Fruit fly (Drosophila melanogaster) whole organism, adult: ENCODE measurements around the gene CG12278.

ENCODE experiments used
- CG11617 ChIP-seq: fragments of 200-800 bp; sonication (Bioruptor generic); optimal IDR thresholded peaks from 2 replicates; lab custom pipeline; 2017; ENCODE audit warnings: mild to moderate bottlenecking, missing biosample characterization, missing genetic modification reagents, missing genetic modification characterization
- CG12768 ChIP-seq: fragments of 200-800 bp; sonication (Bioruptor generic); optimal IDR thresholded peaks from 2 replicates; lab custom pipeline; 2017; ENCODE audit warnings: missing biosample characterization, missing genetic modification characterization, mild to moderate bottlenecking, moderate library complexity, missing genetic modification reagents
- CG14711 ChIP-seq: fragments of 200-800 bp; sonication (Bioruptor generic); optimal IDR thresholded peaks from 2 replicates; lab custom pipeline; 2018; ENCODE audit warnings: missing biosample characterization, mild to moderate bottlenecking, missing genetic modification characterization, moderate library complexity
- CG1620 ChIP-seq: fragments of 200-800 bp; sonication (Bioruptor generic); optimal IDR thresholded peaks from 2 replicates; lab custom pipeline; 2016; ENCODE audit warnings: missing biosample characterization, missing genetic modification characterization
- CG33017 ChIP-seq: fragments of 200-800 bp; sonication (Bioruptor generic); optimal IDR thresholded peaks from 2 replicates; lab custom pipeline; 2018; ENCODE audit warnings: missing biosample characterization, mild to moderate bottlenecking, missing genetic modification characterization, moderate library complexity
- CG5204 ChIP-seq: fragments of 200-800 bp; sonication (Bioruptor generic); optimal IDR thresholded peaks from 2 replicates; lab custom pipeline; 2016; ENCODE audit warnings: missing biosample characterization, missing genetic modification characterization
- CG7045 ChIP-seq: fragments of 200-800 bp; sonication (Bioruptor generic); optimal IDR thresholded peaks from 2 replicates; lab custom pipeline; 2017; ENCODE audit warnings: missing biosample characterization, mild to moderate bottlenecking, missing genetic modification characterization
- CG7101 ChIP-seq: fragments of 200-800 bp; sonication (Bioruptor generic); optimal IDR thresholded peaks from 2 replicates; lab custom pipeline; 2018; ENCODE audit warnings: missing biosample characterization, mild to moderate bottlenecking, missing genetic modification characterization, moderate library complexity
- Clk ChIP-seq: fragments of 200-800 bp; sonication (Bioruptor generic); optimal IDR thresholded peaks from 2 replicates; lab custom pipeline; 2017; ENCODE audit warnings: missing biosample characterization, missing genetic modification characterization
- Crg-1 ChIP-seq: fragments of 200-800 bp; sonication (Bioruptor generic); optimal IDR thresholded peaks from 2 replicates; lab custom pipeline; 2016; ENCODE audit warnings: missing biosample characterization, missing genetic modification characterization
- Hr96 ChIP-seq: fragments of 200-800 bp; sonication (Bioruptor generic); optimal IDR thresholded peaks from 2 replicates; lab custom pipeline; 2016; ENCODE audit warnings: missing biosample characterization, missing genetic modification characterization
- Mnt ChIP-seq: fragments of 200-800 bp; sonication (Bioruptor generic); optimal IDR thresholded peaks from 2 replicates; lab custom pipeline; 2016; ENCODE audit warnings: missing biosample characterization, mild to moderate bottlenecking, missing genetic modification characterization
- bab1 ChIP-seq: fragments of 200-800 bp; sonication (Bioruptor generic); optimal IDR thresholded peaks from 3 replicates; lab custom pipeline; 2019; ENCODE audit warnings: missing biosample characterization, mild to moderate bottlenecking, missing genetic modification characterization, moderate library complexity
- cic ChIP-seq: fragments of 200-800 bp; sonication (Bioruptor generic); optimal IDR thresholded peaks from 2 replicates; lab custom pipeline; 2017; ENCODE audit warnings: missing biosample characterization, mild to moderate bottlenecking, missing genetic modification characterization, moderate library complexity
- cnc ChIP-seq, 2 experiments: fragments of >200 bp; optimal IDR thresholded peaks; 2 replicates each; lab custom pipeline; 2017
- kay ChIP-seq: fragments of 200-800 bp; sonication (Bioruptor generic); peaks from one replicate; lab custom pipeline; 2016; ENCODE audit warnings: missing biosample characterization, missing genetic modification characterization, borderline replicate concordance
- ovo ChIP-seq: fragments of 200-800 bp; sonication (Bioruptor generic); optimal IDR thresholded peaks from 2 replicates; lab custom pipeline; 2016; ENCODE audit warnings: missing biosample characterization, missing genetic modification characterization
- pad ChIP-seq: fragments of 200-800 bp; sonication (Bioruptor generic); optimal IDR thresholded peaks from 3 replicates; lab custom pipeline; 2017; ENCODE audit warnings: missing biosample characterization, missing genetic modification characterization, mild to moderate bottlenecking, moderate library complexity, missing genetic modification reagents
- tj ChIP-seq: fragments of 200-800 bp; sonication (Bioruptor generic); optimal IDR thresholded peaks from 3 replicates; lab custom pipeline; 2017; ENCODE audit warnings: missing biosample characterization, mild to moderate bottlenecking, missing genetic modification characterization, moderate library complexity
- toe ChIP-seq: fragments of 200-800 bp; sonication (Bioruptor generic); optimal IDR thresholded peaks from 2 replicates; lab custom pipeline; 2016; ENCODE audit warnings: missing biosample characterization, missing genetic modification characterization

Gene CG12278

DNA sequence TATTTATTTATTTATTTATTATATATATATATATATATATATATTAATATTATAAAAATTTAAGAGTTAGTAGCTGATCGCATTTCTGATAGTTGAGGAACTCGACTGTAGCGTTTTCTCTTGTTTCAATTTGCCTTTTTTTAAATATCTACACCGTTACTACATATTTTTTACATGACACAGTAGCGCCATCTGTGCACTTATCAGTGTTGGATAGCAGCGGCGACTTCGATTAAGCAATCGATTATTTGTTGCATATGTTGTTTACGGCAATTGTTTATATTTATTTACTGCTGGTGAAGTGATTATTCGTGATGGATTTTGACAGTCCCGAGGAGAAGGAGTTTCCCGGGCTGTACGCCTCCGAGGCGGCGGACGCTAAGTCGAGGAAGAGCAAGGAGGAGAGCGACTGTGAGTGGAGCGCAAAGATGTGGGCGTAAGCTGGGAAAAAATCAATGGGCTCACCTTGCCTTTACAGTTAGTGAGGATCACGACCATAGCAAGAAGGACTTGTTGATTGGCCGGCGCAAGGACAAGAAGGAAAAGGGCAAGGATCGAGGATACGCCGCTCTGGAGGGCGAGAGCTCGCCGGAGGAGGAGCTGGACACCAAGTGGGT lies 26.3 kb upstream of the CG12278 start, which contains the start of gene Rlip:
Gene Rlip, plus strand, starts transcription at position 221 of the 617 bp plus-strand sequence.
- TF ChIP-seq CG11617 (GFP tag; lab: Kevin White, UChicago), result no peak
- peak; percentile 43 for TF ChIP-seq CG14711 (tag; lab: Kevin White, UChicago)
- peak; percentile 57 for TF ChIP-seq toe (GFP tag; lab: Kevin White, UChicago)
- no peak for TF ChIP-seq Mnt (GFP tag; lab: Kevin White, UChicago)
- peak; percentile 46 for TF ChIP-seq Hr96 (GFP tag; lab: Kevin White, UChicago)
- no peak for TF ChIP-seq CG33017 (tag; lab: Kevin White, UChicago)
- TF ChIP-seq CG7045, result peak; percentile 37
- TF ChIP-seq pad (GFP tag; lab: Kevin White, UChicago), result peak; percentile 57
- peak; percentile 77 for TF ChIP-seq kay (GFP tag; lab: Kevin White, UChicago)
- TF ChIP-seq Clk (GFP tag; lab: Kevin White, UChicago), result no peak
- TF ChIP-seq CG5204 (GFP tag; lab: Kevin White, UChicago), result peak; percentile 10
- no peak for TF ChIP-seq cic (GFP tag; lab: Kevin White, UChicago)
- peak; percentile 32 for TF ChIP-seq CG12768
- no peak for TF ChIP-seq ovo (GFP tag; lab: Kevin White, UChicago)
- peak; percentile 48 for TF ChIP-seq bab1 (GFP tag; lab: Kevin White, UChicago)
- TF ChIP-seq CG7101 (tag; lab: Kevin White, UChicago), result peak; percentile 36
- TF ChIP-seq Crg-1 (GFP tag; lab: Kevin White, UChicago), result peak; percentile 26
- no peak for TF ChIP-seq cnc (optimal IDR thresholded peaks at IDR 0.05; lab: Kevin White, UChicago)
- TF ChIP-seq CG1620, result peak; percentile 2

DNA sequence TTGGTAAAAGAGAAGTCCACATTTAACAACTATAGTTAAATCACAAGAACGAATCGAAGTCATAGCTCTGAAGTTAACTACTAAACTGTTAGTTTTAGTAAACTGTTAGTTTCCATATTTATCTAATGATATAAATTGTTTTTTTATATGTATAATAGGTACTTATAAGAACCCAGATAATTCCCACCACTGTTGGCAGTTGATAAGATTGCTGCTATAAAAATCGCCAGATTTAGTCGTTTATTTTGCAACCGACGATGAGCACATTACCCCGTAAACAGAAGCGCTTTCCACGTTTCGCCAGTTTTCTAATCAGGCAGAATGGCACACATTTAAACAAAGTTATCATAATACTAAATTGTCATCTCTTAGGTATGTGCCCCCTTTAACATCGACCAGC lies 24.8 kb upstream of the CG12278 start:
- TF ChIP-seq CG7101 (tag; lab: Kevin White, UChicago) (peak; percentile 19), tj (GFP tag; lab: Kevin White, UChicago) (no peak), bab1 (GFP tag; lab: Kevin White, UChicago) (no peak), Mnt (GFP tag; lab: Kevin White, UChicago) (no peak), Hr96 (GFP tag; lab: Kevin White, UChicago) (no peak), kay (GFP tag; lab: Kevin White, UChicago) (peak; percentile 82), Clk (GFP tag; lab: Kevin White, UChicago) (no peak), CG5204 (GFP tag; lab: Kevin White, UChicago) (no peak), CG1620 (no peak), cic (GFP tag; lab: Kevin White, UChicago) (peak; percentile 41), CG12768 (no peak), toe (GFP tag; lab: Kevin White, UChicago) (no peak), CG11617 (GFP tag; lab: Kevin White, UChicago) (peak; percentile 28), CG33017 (tag; lab: Kevin White, UChicago) (peak; percentile 38), CG7045 (no peak), pad (GFP tag; lab: Kevin White, UChicago) (no peak), CG14711 (tag; lab: Kevin White, UChicago) (no peak), Crg-1 (GFP tag; lab: Kevin White, UChicago) (no peak), ovo (GFP tag; lab: Kevin White, UChicago) (no peak), cnc (optimal IDR thresholded peaks at IDR 0.05; lab: Kevin White, UChicago) (no peak)

DNA sequence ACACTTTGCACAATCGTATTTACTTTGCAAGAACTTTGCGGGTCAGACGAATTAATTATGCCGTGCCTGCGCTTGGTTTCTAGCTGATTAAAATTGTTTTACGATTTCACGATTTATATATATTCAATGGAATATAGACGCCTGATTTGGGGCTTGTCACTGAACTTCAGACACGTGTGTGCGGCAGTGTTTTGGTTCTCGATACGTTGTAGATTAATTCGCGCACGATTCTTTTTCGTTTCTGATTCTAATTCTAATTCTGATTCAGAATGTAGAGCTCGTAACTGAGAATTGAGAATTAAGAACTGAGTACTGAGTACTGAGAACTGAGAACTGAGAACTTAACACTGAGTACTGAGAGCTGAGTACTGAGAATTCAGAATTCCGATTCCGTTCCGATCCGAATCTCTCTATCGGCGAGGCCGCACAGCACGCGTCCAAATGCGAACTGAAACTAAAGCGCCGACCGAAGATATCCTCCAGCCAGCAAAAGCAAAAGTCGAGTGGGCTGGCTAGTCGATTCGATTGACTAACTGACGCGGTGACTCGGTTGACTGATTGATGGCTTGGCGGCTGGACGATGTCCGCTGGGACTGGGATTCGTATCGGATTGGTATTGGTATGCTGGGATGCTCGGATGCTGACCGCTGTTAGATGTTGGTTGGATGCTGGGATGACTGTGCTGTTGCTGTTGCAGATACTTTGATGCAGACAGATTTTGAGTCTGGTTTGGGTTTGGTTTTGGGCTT lies 20.9 kb upstream of the CG12278 start:
- no peak for TF ChIP-seq CG12768
- peak; percentile 29 for TF ChIP-seq cic (GFP tag; lab: Kevin White, UChicago)

DNA sequence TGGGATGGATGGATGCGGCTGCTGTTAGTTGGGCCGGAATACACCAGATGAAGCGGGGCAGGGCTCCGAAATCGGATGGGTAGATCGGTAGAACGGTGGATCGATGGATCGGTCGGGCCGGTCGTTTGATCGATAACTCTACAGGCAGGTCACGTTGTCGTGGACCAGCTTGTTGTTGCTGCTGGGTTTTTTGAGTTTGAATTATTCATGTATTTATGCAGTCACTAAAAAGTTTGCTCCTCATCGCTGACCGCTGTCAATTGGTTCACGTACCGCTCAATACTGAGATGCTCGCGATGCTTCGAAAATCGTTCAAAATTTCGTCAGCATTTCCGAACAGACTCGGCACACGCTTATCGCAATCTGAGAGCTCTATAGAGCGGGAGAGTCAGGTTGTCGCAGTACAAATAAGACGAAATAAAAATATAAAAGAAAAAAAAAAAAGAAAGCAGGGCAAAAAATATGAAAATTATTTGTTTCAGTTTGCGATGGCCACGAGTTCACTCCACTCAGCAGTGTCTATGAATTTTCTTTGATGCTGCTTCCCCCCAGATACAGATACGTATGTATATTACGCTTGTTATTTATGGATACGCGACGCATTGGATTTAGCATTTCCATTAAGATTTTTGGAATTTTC lies 19.8 kb upstream of the CG12278 start, which contains the start of gene peg:
Gene peg, minus strand, starts transcription at position 262 of the 640 bp plus-strand sequence.
- peak; percentile 16 for TF ChIP-seq cic (GFP tag; lab: Kevin White, UChicago)
- no peak for TF ChIP-seq cnc (optimal IDR thresholded peaks at IDR 0.05; lab: Kevin White, UChicago)
- no peak for TF ChIP-seq toe (GFP tag; lab: Kevin White, UChicago)
- TF ChIP-seq Hr96 (GFP tag; lab: Kevin White, UChicago), result peak; percentile 0
- peak; percentile 24 for TF ChIP-seq CG33017 (tag; lab: Kevin White, UChicago)
- TF ChIP-seq CG12768, result peak; percentile 39
- peak; percentile 6 for TF ChIP-seq tj (GFP tag; lab: Kevin White, UChicago)

DNA sequence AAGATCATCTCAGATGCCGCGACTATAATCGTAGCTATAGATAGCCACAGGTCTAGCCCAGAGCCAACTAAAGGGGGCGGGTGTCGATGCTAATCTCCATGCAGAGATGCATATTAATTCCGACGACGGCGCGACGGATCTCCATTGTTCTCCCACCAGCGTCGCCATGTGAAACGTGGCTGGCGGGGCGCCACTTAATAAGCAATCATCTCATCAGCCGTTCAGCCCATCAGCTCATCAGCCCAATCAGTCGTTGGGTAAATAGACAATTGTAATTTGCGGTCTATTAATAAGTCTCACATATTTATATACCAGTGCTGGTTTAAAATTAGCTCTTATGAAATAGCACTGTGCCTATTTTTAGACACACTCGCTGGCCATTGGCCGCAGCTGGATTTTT lies 18.4 kb upstream of the CG12278 start:
- TF ChIP-seq Clk (GFP tag; lab: Kevin White, UChicago), result no peak
- TF ChIP-seq cic (GFP tag; lab: Kevin White, UChicago), result no peak
- TF ChIP-seq CG12768, result no peak
- TF ChIP-seq Crg-1 (GFP tag; lab: Kevin White, UChicago), result no peak
- TF ChIP-seq toe (GFP tag; lab: Kevin White, UChicago), result no peak
- TF ChIP-seq CG33017 (tag; lab: Kevin White, UChicago), result no peak
- no peak for TF ChIP-seq CG5204 (GFP tag; lab: Kevin White, UChicago)
